Worm (Caenorhabditis elegans): ENCODE measurements around the gene M01B2.13.

- TF ChIP-seq fkh-10 (GFP tag; optimal IDR thresholded peaks at IDR 0.05): no peak
- no peak for TF ChIP-seq alr-1 (tag; optimal IDR thresholded peaks at IDR 0.05; ENCODE audit: borderline replicate concordance)
- TF ChIP-seq egl-27 (tag; optimal IDR thresholded peaks at IDR 0.05): no peak
- TF ChIP-seq lin-13 (GFP tag; optimal IDR thresholded peaks at IDR 0.05): no peak
- TF ChIP-seq ceh-82 (tag; optimal IDR thresholded peaks at IDR 0.05): no peak
- TF ChIP-seq zag-1 (tag; optimal IDR thresholded peaks at IDR 0.05): no peak
- peak; percentile 75 for TF ChIP-seq jun-1 (tag; optimal IDR thresholded peaks at IDR 0.05)
Measured at ce11 chrV:15298597-15298996, 32.9 kb upstream of the M01B2.13 start, which contains the start of gene cpr-3.
